Fruit fly (Drosophila melanogaster) whole organism, embryonic: ENCODE data around the gene CG12516.
A peak's percentile ranks its signal among the peaks of the same experiment; 100 is the strongest.

ENCODE experiments used
- Abd-B ChIP-seq: fragments of 200-800 bp; sonication (Bioruptor generic); optimal IDR thresholded peaks from 2 replicates; lab custom pipeline; 2018; ENCODE audit warnings: missing biosample characterization, mild to moderate bottlenecking, missing genetic modification characterization, moderate library complexity
- Asciz ChIP-seq: fragments of 200-800 bp; sonication (Bioruptor generic); optimal IDR thresholded peaks from 2 replicates; lab custom pipeline; 2017; ENCODE audit warnings: missing biosample characterization, mild to moderate bottlenecking, missing genetic modification characterization, missing genetic modification reagents
- Awh ChIP-seq: fragments of 200-800 bp; sonication (Bioruptor generic); IDR thresholded peaks from 2 replicates; pipeline ENCODE4, ENCODE4 v1.3.6; 2022; ENCODE audit warnings: missing biosample characterization, missing genetic modification characterization
- Bgb ChIP-seq: fragments of 200-800 bp; sonication (Bioruptor generic); IDR thresholded peaks from 2 replicates; pipeline ENCODE4 v1.3.6; 2022; ENCODE audit warnings: missing biosample characterization, missing genetic modification characterization; ENCODE audit not compliant: partially characterized antibody
- CG10147 ChIP-seq: fragments of 200-800 bp; sonication (Bioruptor generic); optimal IDR thresholded peaks from 2 replicates; lab custom pipeline; 2019; ENCODE audit warnings: missing biosample characterization, mild to moderate bottlenecking, missing genetic modification characterization, moderate library complexity
- CG10267 ChIP-seq: fragments of 200-800 bp; sonication (Bioruptor generic); optimal IDR thresholded peaks from 2 replicates; lab custom pipeline; 2018; ENCODE audit warnings: missing biosample characterization, mild to moderate bottlenecking, missing genetic modification characterization, moderate library complexity
- CG10366 ChIP-seq: fragments of 200-800 bp; sonication (Bioruptor generic); IDR thresholded peaks from 2 replicates; pipeline ENCODE4 v1.3.6; 2022; ENCODE audit warnings: missing biosample characterization, missing genetic modification characterization
- CG10565 ChIP-seq: fragments of 200-800 bp; sonication (Bioruptor generic); optimal IDR thresholded peaks from 3 replicates; lab custom pipeline; 2016; ENCODE audit warnings: missing biosample characterization, mild to moderate bottlenecking, missing genetic modification characterization
- CG10959 ChIP-seq: fragments of 200-800 bp; sonication (Bioruptor generic); IDR thresholded peaks from 2 replicates; pipeline ENCODE4 v1.3.6; 2022; ENCODE audit warnings: missing biosample characterization, missing genetic modification characterization
- CG12236 ChIP-seq: fragments of 200-800 bp; sonication (Bioruptor generic); optimal IDR thresholded peaks from 2 replicates; lab custom pipeline; 2016; ENCODE audit warnings: missing biosample characterization, missing genetic modification characterization
- CG13296 ChIP-seq: fragments of 200-800 bp; sonication (Bioruptor generic); optimal IDR thresholded peaks from 3 replicates; lab custom pipeline; 2018; ENCODE audit warnings: missing biosample characterization, mild to moderate bottlenecking, missing genetic modification characterization
- CG13424 ChIP-seq: fragments of 200-800 bp; sonication (Bioruptor generic); optimal IDR thresholded peaks from 2 replicates; lab custom pipeline; 2019; ENCODE audit warnings: missing biosample characterization, mild to moderate bottlenecking, missing genetic modification characterization, moderate library complexity
- CG14860 ChIP-seq: fragments of 200-800 bp; sonication (Bioruptor generic); IDR thresholded peaks from 3 replicates; pipeline ENCODE4 v1.3.6; 2022; ENCODE audit warnings: missing biosample characterization, missing genetic modification characterization; ENCODE audit not compliant: partially characterized antibody
- CG1603 ChIP-seq: fragments of 200-800 bp; sonication (Bioruptor generic); optimal IDR thresholded peaks from 2 replicates; lab custom pipeline; 2019; ENCODE audit warnings: missing biosample characterization, mild to moderate bottlenecking, missing genetic modification characterization, moderate library complexity
- CG17359 ChIP-seq: fragments of 200-800 bp; sonication (Bioruptor generic); optimal IDR thresholded peaks from 3 replicates; lab custom pipeline; 2018; ENCODE audit warnings: missing biosample characterization, mild to moderate bottlenecking, missing genetic modification characterization, moderate library complexity
- CG1792 ChIP-seq: fragments of 200-800 bp; sonication (Bioruptor generic); optimal IDR thresholded peaks from 2 replicates; lab custom pipeline; 2016; ENCODE audit warnings: missing biosample characterization, missing genetic modification characterization
- CG30403 ChIP-seq: fragments of 200-800 bp; sonication (Bioruptor generic); optimal IDR thresholded peaks from 3 replicates; lab custom pipeline; 2016; ENCODE audit warnings: missing biosample characterization, missing genetic modification characterization
- CG31388 ChIP-seq: fragments of 200-800 bp; sonication (Bioruptor generic); optimal IDR thresholded peaks from 2 replicates; lab custom pipeline; 2016; ENCODE audit warnings: missing biosample characterization, missing genetic modification characterization
- CG31441 ChIP-seq: fragments of 200-800 bp; sonication (Bioruptor generic); IDR thresholded peaks from 2 replicates; pipeline ENCODE4 v1.3.6; 2022; ENCODE audit warnings: missing biosample characterization, missing genetic modification characterization
- CG3995 ChIP-seq: fragments of 200-800 bp; sonication (Bioruptor generic); optimal IDR thresholded peaks from 3 replicates; lab custom pipeline; 2016; ENCODE audit warnings: missing biosample characterization, missing genetic modification characterization
- CG4328 ChIP-seq: fragments of 200-800 bp; sonication (Bioruptor generic); optimal IDR thresholded peaks from 3 replicates; lab custom pipeline; 2017; ENCODE audit warnings: missing biosample characterization, missing genetic modification reagents, missing genetic modification characterization
- CG6254 ChIP-seq: fragments of 200-800 bp; sonication (Bioruptor generic); optimal IDR thresholded peaks from 3 replicates; lab custom pipeline; 2017; ENCODE audit warnings: mild to moderate bottlenecking, missing biosample characterization, missing genetic modification reagents, missing genetic modification characterization
- CG6765 ChIP-seq: fragments of 200-800 bp; sonication (Bioruptor generic); optimal IDR thresholded peaks from 3 replicates; lab custom pipeline; 2017; ENCODE audit warnings: missing biosample characterization, mild to moderate bottlenecking, missing genetic modification characterization
- CG6813 ChIP-seq: fragments of 200-800 bp; sonication (Bioruptor generic); optimal IDR thresholded peaks from 2 replicates; lab custom pipeline; 2017; ENCODE audit warnings: missing biosample characterization, missing genetic modification characterization, mild to moderate bottlenecking, moderate library complexity, missing genetic modification reagents
- CG7963 ChIP-seq: fragments of 200-800 bp; sonication (Bioruptor generic); IDR thresholded peaks from 3 replicates; pipeline ENCODE4 v1.3.6; 2022; ENCODE audit warnings: missing biosample characterization, missing genetic modification characterization; ENCODE audit not compliant: partially characterized antibody
- Dad ChIP-seq: fragments of 200-800 bp; sonication (Bioruptor generic); optimal IDR thresholded peaks from 3 replicates; lab custom pipeline; 2016; ENCODE audit warnings: missing biosample characterization, missing genetic modification characterization
- E2f1 ChIP-seq: fragments of 200-800 bp; sonication (Bioruptor generic); IDR thresholded peaks from 2 replicates; pipeline ENCODE4 v1.3.6; 2022; ENCODE audit warnings: missing biosample characterization, missing genetic modification characterization
- Hmx ChIP-seq: fragments of 200-800 bp; sonication (Bioruptor generic); optimal IDR thresholded peaks from 2 replicates; lab custom pipeline; 2016; ENCODE audit warnings: missing biosample characterization, missing genetic modification characterization
- NK7.1 ChIP-seq: fragments of 200-800 bp; sonication (Bioruptor generic); optimal IDR thresholded peaks from 3 replicates; lab custom pipeline; 2016; ENCODE audit warnings: missing biosample characterization, missing genetic modification characterization
- NfI ChIP-seq: fragments of 200-800 bp; sonication (Bioruptor generic); optimal IDR thresholded peaks from 3 replicates; lab custom pipeline; 2018; ENCODE audit warnings: missing biosample characterization, mild to moderate bottlenecking, missing genetic modification characterization, moderate library complexity
- Pdp1 ChIP-seq, 2 experiments: fragments of 200-800 bp; sonication (Bioruptor generic); optimal IDR thresholded peaks; 3 replicates each; lab custom pipeline; 2016; ENCODE audit warnings: missing biosample characterization in 2 of 2, missing genetic modification characterization in 2 of 2, mild to moderate bottlenecking in 1 of 2, moderate library complexity in 1 of 2
- ab ChIP-seq: fragments of 200-800 bp; sonication (Bioruptor generic); optimal IDR thresholded peaks from 2 replicates; lab custom pipeline; 2016; ENCODE audit warnings: missing biosample characterization, missing genetic modification characterization
- abd-A ChIP-seq: fragments of 200-800 bp; sonication (Bioruptor generic); optimal IDR thresholded peaks from 3 replicates; lab custom pipeline; 2019; ENCODE audit warnings: missing biosample characterization, mild to moderate bottlenecking, missing genetic modification characterization, moderate library complexity
- cg ChIP-seq: fragments of 200-800 bp; sonication (Bioruptor generic); optimal IDR thresholded peaks from 3 replicates; lab custom pipeline; 2019; ENCODE audit warnings: missing biosample characterization, mild to moderate bottlenecking, missing genetic modification characterization, moderate library complexity
- chif ChIP-seq, 2 experiments: fragments of 200-800 bp; sonication (Bioruptor generic); optimal IDR thresholded peaks; 3 replicates each; lab custom pipeline; 2016; ENCODE audit warnings: missing biosample characterization in 2 of 2, missing genetic modification characterization in 2 of 2
- corto ChIP-seq: fragments of 200-800 bp; sonication (Bioruptor generic); optimal IDR thresholded peaks from 2 replicates; lab custom pipeline; 2016; ENCODE audit warnings: missing biosample characterization, mild to moderate bottlenecking, missing genetic modification characterization, moderate library complexity
- crol ChIP-seq: fragments of 200-800 bp; sonication (Bioruptor generic); IDR thresholded peaks from 2 replicates; pipeline ENCODE4 v1.3.6; 2022; ENCODE audit warnings: missing biosample characterization, missing genetic modification characterization
- da ChIP-seq: fragments of 200-800 bp; sonication (Bioruptor generic); optimal IDR thresholded peaks from 2 replicates; lab custom pipeline; 2016; ENCODE audit warnings: missing biosample characterization, missing genetic modification characterization
- ems ChIP-seq: fragments of 200-800 bp; sonication (Bioruptor generic); optimal IDR thresholded peaks from 3 replicates; lab custom pipeline; 2016; ENCODE audit warnings: missing biosample characterization, missing genetic modification characterization
- exex ChIP-seq: fragments of 200-800 bp; sonication (Bioruptor generic); optimal IDR thresholded peaks from 4 replicates; lab custom pipeline; 2018; ENCODE audit warnings: missing biosample characterization, mild to moderate bottlenecking, missing genetic modification characterization, moderate library complexity
- gsb ChIP-seq: fragments of 200-800 bp; sonication (Bioruptor generic); IDR thresholded peaks from 2 replicates; pipeline ENCODE4 v1.3.6; 2022; ENCODE audit warnings: missing biosample characterization, missing genetic modification characterization
- klu ChIP-seq: fragments of 200-800 bp; sonication (Bioruptor generic); IDR thresholded peaks from 2 replicates; pipeline ENCODE4 v1.3.6; 2022; ENCODE audit warnings: missing biosample characterization, missing genetic modification characterization
- mirr ChIP-seq: fragments of 200-800 bp; sonication (Bioruptor generic); optimal IDR thresholded peaks from 3 replicates; lab custom pipeline; 2018; ENCODE audit warnings: missing biosample characterization, mild to moderate bottlenecking, missing genetic modification characterization
- nau ChIP-seq: fragments of 200-800 bp; sonication (Bioruptor generic); optimal IDR thresholded peaks from 3 replicates; lab custom pipeline; 2017; ENCODE audit warnings: missing biosample characterization, mild to moderate bottlenecking, missing genetic modification characterization, missing genetic modification reagents
- nerfin-2 ChIP-seq: fragments of 200-800 bp; sonication (Bioruptor generic); IDR thresholded peaks from 2 replicates; pipeline ENCODE4 v1.3.6; 2022; ENCODE audit warnings: missing biosample characterization, missing genetic modification characterization; ENCODE audit not compliant: partially characterized antibody
- pum ChIP-seq: fragments of 200-800 bp; sonication (Bioruptor generic); optimal IDR thresholded peaks from 2 replicates; lab custom pipeline; 2016; ENCODE audit warnings: missing biosample characterization, missing genetic modification characterization
- ranshi ChIP-seq: fragments of 200-800 bp; sonication (Bioruptor generic); IDR thresholded peaks from 2 replicates; pipeline ENCODE4 v1.3.6; 2022; ENCODE audit warnings: missing biosample characterization, missing genetic modification characterization
- slp2 ChIP-seq: fragments of 200-800 bp; sonication (Bioruptor generic); optimal IDR thresholded peaks from 2 replicates; lab custom pipeline; 2016; ENCODE audit warnings: missing biosample characterization, missing genetic modification characterization
- trh ChIP-seq: fragments of 200-800 bp; sonication (Bioruptor generic); optimal IDR thresholded peaks from 2 replicates; lab custom pipeline; 2016; ENCODE audit warnings: missing biosample characterization, missing genetic modification characterization

CG12516 gene

dm6 chr3R:28332137-28332671 lies 27.8 kb upstream of the CG12516 start (continued):
- TF ChIP-seq Bgb (GFP tag; lab: Robert Waterston, UW) (no peak; the same call in 1 of the 2 replicates), CG10366 (GFP tag; lab: Robert Waterston, UW) (peak; percentile 65), CG6813 (GFP tag; lab: Kevin White, UChicago) (peak; percentile 25), ranshi (GFP tag; lab: Robert Waterston, UW) (0 out of 2 replicates have a peak, but pooled peaks have one; percentile 60), da (GFP tag; lab: Kevin White, UChicago) (peak; percentile 8), CG1792 (GFP tag; lab: Kevin White, UChicago) (peak; percentile 22), CG10267 (peak; percentile 36), CG1603 (tag; lab: Kevin White, UChicago) (peak; percentile 4), ab (no peak), CG6765 (GFP tag; lab: Kevin White, UChicago) (peak; percentile 60), NK7.1 (GFP tag; lab: Kevin White, UChicago) (no peak), CG14860 (no peak), pum (GFP tag; lab: Kevin White, UChicago) (no peak), CG17359 (tag; lab: Kevin White, UChicago) (peak; percentile 66), CG3995 (GFP tag; lab: Kevin White, UChicago) (no peak), NfI (peak; percentile 68), Hmx (GFP tag; lab: Kevin White, UChicago) (no peak), chif (GFP tag; optimal IDR thresholded peaks at IDR 0.05; lab: Kevin White, UChicago) (peak in 1 of 2 experiments; percentile 10), CG13424 (tag; lab: Kevin White, UChicago) (peak; percentile 67), Awh (GFP tag; lab: Robert Waterston, UW) (peak; percentile 20; the same call in 1 of the 2 replicates), nerfin-2 (GFP tag; lab: Robert Waterston, UW) (no peak), mirr (GFP tag; lab: Kevin White, UChicago) (peak; percentile 51), Abd-B (peak; percentile 54), Pdp1 (GFP tag; optimal IDR thresholded peaks at IDR 0.05; lab: Kevin White, UChicago) (peak in 1 of 2 experiments; percentile 26), CG31441 (GFP tag; lab: Robert Waterston, UW) (peak; percentile 51; the same call in 1 of the 2 replicates), CG30403 (GFP tag; lab: Kevin White, UChicago) (peak; percentile 63), CG31388 (GFP tag; lab: Kevin White, UChicago) (no peak), gsb (GFP tag; lab: Robert Waterston, UW) (peak; percentile 30; the same call in 1 of the 2 replicates), Asciz (GFP tag; lab: Kevin White, UChicago) (peak; percentile 18), CG7963 (GFP tag; lab: Robert Waterston, UW) (no peak), CG10959 (GFP tag; lab: Robert Waterston, UW) (no peak), exex (tag; lab: Kevin White, UChicago) (peak; percentile 11), klu (peak; percentile 38; the same call in 1 of the 2 replicates), CG10147 (GFP tag; lab: Kevin White, UChicago) (peak; percentile 63), ems (GFP tag; lab: Kevin White, UChicago) (peak; percentile 35), Dad (GFP tag; lab: Kevin White, UChicago) (no peak), CG4328 (GFP tag; lab: Kevin White, UChicago) (peak; percentile 22), CG6254 (GFP tag; lab: Kevin White, UChicago) (no peak), E2f1 (GFP tag; lab: Robert Waterston, UW) (peak; percentile 55; the same call in 1 of the 2 replicates), slp2 (no peak), crol (GFP tag; lab: Robert Waterston, UW) (peak; percentile 94), CG12236 (GFP tag; lab: Kevin White, UChicago) (no peak), trh (GFP tag; lab: Kevin White, UChicago) (no peak), abd-A (tag; lab: Kevin White, UChicago) (peak; percentile 92), cg (no peak), nau (GFP tag; lab: Kevin White, UChicago) (peak; percentile 76), CG13296 (GFP tag; lab: Kevin White, UChicago) (peak; percentile 56), CG10565 (no peak), corto (GFP tag; lab: Kevin White, UChicago) (no peak)
